Fruit fly (Drosophila melanogaster): ENCODE measurements around the gene CG10969.

DNA sequence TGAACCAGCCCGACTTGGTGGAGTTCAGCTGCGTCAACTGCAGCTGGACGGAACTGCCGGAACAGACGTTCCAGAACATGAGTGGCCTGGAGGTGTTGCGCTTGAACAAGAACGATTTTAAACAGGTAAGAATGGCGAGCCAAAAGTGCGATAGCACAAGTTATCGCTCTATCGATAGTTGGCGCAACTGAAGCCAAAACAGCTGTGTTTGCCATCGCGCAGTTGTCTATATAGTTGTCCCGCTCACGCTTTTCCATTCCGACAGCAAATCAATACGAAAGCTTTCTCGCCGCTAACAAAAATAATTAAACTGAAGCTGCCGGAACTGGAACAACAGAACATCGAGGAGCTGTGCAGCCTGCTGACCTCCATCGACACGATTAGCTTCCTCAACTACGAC lies 13.6 kb upstream of the CG10969 start:
- TF ChIP-seq CG8478 (optimal IDR thresholded peaks at IDR 0.05) (peak; percentile 47), usp (GFP tag; optimal IDR thresholded peaks at IDR 0.05) (no peak)
